Worm (Caenorhabditis elegans): ENCODE measurements around the gene F57G9.3.

- TF ChIP-seq egl-27 (tag; optimal IDR thresholded peaks at IDR 0.05) (no peak), nhr-77 (tag; optimal IDR thresholded peaks at IDR 0.05) (no peak), unc-39 (tag; optimal IDR thresholded peaks at IDR 0.05) (no peak), zag-1 (tag; optimal IDR thresholded peaks at IDR 0.05) (no peak), fos-1 (tag; optimal IDR thresholded peaks at IDR 0.05) (no peak), crh-2 (tag; optimal IDR thresholded peaks at IDR 0.05) (no peak), alr-1 (tag; optimal IDR thresholded peaks at IDR 0.05) (no peak), lin-39 (tag; optimal IDR thresholded peaks at IDR 0.05) (no peak), skn-1 (tag; optimal IDR thresholded peaks at IDR 0.05) (no peak)
Measured at ce11 chrII:12378793-12379192, 31.2 kb downstream of the F57G9.3 start.

Data from whole organism, L2 larva.